Worm (Caenorhabditis elegans): ENCODE measurements around the gene Y61A9LA.10.
"Not testable (repeated sequence)": the region's sequence is repeated elsewhere in the genome, so short reads cannot be mapped to it uniquely, and the experiment has no call there.

DNA sequence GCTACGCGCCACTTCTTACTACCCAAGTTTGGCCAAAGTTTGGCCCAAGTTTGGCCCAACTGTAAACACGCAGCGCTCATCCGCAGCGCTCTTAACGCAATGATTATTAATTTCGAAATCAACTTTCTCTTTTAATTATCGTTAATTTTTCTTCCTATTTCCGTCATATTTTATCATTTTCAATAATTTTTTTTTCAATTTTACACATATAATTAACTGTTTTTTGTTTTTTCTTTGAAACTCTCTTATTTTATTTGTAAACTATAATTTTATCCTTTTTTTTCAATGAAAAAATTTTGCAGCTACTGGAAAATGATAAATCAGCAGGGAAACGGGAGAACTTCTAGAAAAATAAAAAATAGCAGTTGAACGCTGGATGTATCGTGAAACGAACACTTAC lies 55.2 kb downstream of the Y61A9LA.10 start, which contains the start of gene Y61A9LA.4:
- TF ChIP-seq fos-1, nhr-12 (tag; optimal IDR thresholded peaks at IDR 0.05): not testable (repeated sequence)
